Worm (Caenorhabditis elegans) whole organism, L1 larva: ENCODE measurements around the gene F13C5.5.

Experiments used
- efl-3 ChIP-seq: fragments of 200-800 bp; sonication (Bioruptor generic); optimal IDR thresholded peaks from 2 replicates; lab custom pipeline; 2018; ENCODE audit warnings: mild to moderate bottlenecking, missing genetic modification characterization, missing compliant biosample characterization
- elt-2 ChIP-seq: sonication (generic microtip); optimal IDR thresholded peaks from 2 replicates; lab custom pipeline; 2016; ENCODE audit warnings: missing genetic modification characterization, mild to moderate bottlenecking, inconsistent platforms, missing compliant biosample characterization, missing genetic modification reagents
- lsy-2 ChIP-seq, 2 experiments: fragments of 150-350 bp; optimal IDR thresholded peaks; 2 replicates each; lab custom pipeline; 2014; ENCODE audit warnings: missing biosample characterization in 2 of 2, missing genetic modification characterization in 2 of 2
- mdl-1 ChIP-seq, 2 experiments: fragments of 150-350 bp; optimal IDR thresholded peaks; 2 replicates each; lab custom pipeline; 2014 to 2017; ENCODE audit warnings: missing biosample characterization in 2 of 2, missing genetic modification characterization in 2 of 2, inconsistent platforms in 1 of 2
- nhr-12 ChIP-seq: sonication (generic microtip); optimal IDR thresholded peaks from 2 replicates; lab custom pipeline; 2017; ENCODE audit warnings: missing biosample characterization, missing genetic modification characterization
- skn-1 ChIP-seq: fragments of 150-350 bp; optimal IDR thresholded peaks from 2 replicates; lab custom pipeline; 2014; ENCODE audit warnings: missing biosample characterization, missing genetic modification characterization

F13C5.5 gene

DNA sequence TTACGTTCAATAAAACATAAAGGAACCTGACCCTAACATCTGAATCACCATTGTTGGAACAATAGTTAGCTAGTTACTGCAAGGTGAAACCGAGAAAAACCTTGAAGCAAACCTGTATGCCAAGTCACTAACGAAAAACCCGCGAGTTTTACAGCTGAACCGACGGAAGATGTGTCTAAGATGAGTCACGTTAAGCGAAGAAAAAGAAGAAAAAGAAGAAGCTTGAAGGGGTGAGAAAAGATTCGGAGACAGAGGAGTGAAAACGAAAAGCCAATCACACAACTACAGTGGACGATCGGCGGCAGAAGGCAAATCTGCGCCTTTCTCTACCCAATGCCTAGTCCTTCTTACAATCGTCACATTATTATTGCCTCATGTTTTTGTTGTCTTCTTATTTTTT is 50.4 kb downstream of the F13C5.5 start, which contains the start of gene nas-38:
TSS of gene nas-38 (plus strand) at position 301 of the 400 bp plus-strand sequence.
- TF ChIP-seq mdl-1 (tag; optimal IDR thresholded peaks at IDR 0.05; lab: Kevin White, UChicago) (no peak), lsy-2 (tag; optimal IDR thresholded peaks at IDR 0.05; lab: Kevin White, UChicago) (no peak), efl-3 (no peak)

DNA sequence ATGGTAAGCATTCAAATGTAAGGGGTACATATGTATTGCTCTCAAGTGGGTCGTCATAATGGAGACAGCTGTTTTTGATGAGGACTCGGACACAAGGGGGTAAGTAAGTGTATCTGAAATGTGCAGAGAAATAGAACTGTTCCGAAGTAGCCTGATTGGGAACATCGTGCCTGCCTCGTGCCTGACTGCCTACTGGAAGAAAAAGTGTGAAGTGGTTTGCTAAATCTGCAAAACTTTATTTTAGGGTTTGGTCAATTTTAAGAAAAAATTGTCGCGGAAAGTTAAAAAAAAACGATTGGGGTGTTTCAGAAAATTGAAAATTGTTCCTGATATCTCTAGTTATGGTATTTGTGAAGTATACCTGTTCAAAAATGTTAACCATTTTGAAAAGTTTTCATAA is 51.1 kb downstream of the F13C5.5 start, which contains the start of gene hlh-19:
TSS of gene hlh-19 (minus strand) at position 101 of the 400 bp plus-strand sequence.
- TF ChIP-seq nhr-12 = no peak

DNA sequence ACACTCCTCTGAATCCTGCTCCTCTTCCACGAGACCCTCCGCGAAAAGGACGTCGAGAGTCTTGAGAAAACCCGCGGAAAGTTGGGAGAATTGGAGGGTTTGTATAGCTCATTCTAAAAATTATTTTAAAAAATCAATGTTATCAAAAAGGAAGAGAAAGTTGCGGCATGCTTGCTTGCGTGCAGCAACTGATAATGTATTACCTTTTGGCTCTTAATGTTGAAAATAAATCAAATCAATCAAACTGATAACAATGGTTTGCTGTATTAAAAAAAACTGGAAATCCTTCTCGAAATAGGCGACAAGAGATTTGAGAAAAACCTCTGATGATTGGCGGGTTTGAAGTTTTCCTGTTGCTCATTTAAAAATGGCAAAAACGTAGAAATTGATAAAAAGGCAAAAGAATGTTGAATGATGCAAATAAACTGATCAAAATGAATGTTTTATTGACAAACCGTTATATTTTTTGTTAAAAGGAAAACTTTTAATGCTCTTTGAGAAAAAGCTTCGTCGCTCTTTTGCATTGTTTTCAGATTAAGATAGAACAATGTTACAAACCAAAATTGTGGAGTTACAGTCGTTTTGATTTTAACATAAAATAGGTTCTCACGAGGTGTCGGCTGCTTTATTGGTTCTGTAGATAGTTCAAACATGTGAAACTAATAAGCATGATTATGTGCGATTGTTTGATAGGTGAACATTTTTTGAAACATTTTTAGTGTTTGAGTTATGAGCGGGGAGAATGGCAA is 53.1 kb downstream of the F13C5.5 start:
- no peak for TF ChIP-seq skn-1 (tag; lab: Kevin White, UChicago)
- TF ChIP-seq elt-2 (tag; lab: Kevin White, UChicago) = peak; percentile 66
- TF ChIP-seq, all 84 proteins: peak for 1
